Worm (Caenorhabditis elegans) whole organism, L1 larva: Measurements from ENCODE around the gene Y53F4B.43.

Source experiments
- alr-1 ChIP-seq: fragments of 200-800 bp; sonication (Bioruptor generic); optimal IDR thresholded peaks from 2 replicates; lab custom pipeline; 2018; ENCODE audit warnings: borderline replicate concordance, mild to moderate bottlenecking, missing genetic modification characterization, missing compliant biosample characterization
- aly-2 ChIP-seq: fragments of 150-350 bp; optimal IDR thresholded peaks from 2 replicates; lab custom pipeline; 2014; ENCODE audit warnings: missing biosample characterization, missing genetic modification characterization
- efl-1 ChIP-seq, 4 experiments: fragments of 150-350 bp; optimal IDR thresholded peaks in 3 of 4; peaks in 1 of 4; 1 replicate in 1 of 4; 2 replicates in 3 of 4; lab custom pipeline; 2014; ENCODE audit warnings: missing biosample characterization in 2 of 4, missing genetic modification characterization in 2 of 4, missing genetic modification reagents in 2 of 4
- egl-13 ChIP-seq: sonication (generic microtip); optimal IDR thresholded peaks from 2 replicates; lab custom pipeline; 2016; ENCODE audit warnings: missing genotype, missing genetic modification reagents, missing genetic modification characterization, missing compliant biosample characterization
- hpl-2 ChIP-seq: fragments of 150-350 bp; optimal IDR thresholded peaks from 2 replicates; lab custom pipeline; 2014; ENCODE audit warnings: missing biosample characterization, missing genetic modification reagents, missing genetic modification characterization
- isw-1 ChIP-seq: fragments of 200-800 bp; sonication (Bioruptor generic); IDR thresholded peaks from 2 replicates; pipeline ENCODE4 v1.3.6; 2022; ENCODE audit warnings: missing genetic modification characterization, missing compliant biosample characterization
- lin-35 ChIP-seq, 2 experiments: fragments of 150-350 bp; optimal IDR thresholded peaks; 2 replicates each; lab custom pipeline; 2014; ENCODE audit warnings: missing biosample characterization in 2 of 2, missing genetic modification characterization in 2 of 2, missing genetic modification reagents in 2 of 2
- lsy-2 ChIP-seq, 2 experiments: fragments of 150-350 bp; optimal IDR thresholded peaks; 2 replicates each; lab custom pipeline; 2014; ENCODE audit warnings: missing biosample characterization in 2 of 2, missing genetic modification characterization in 2 of 2
- mep-1 ChIP-seq: fragments of 150-350 bp; optimal IDR thresholded peaks from 2 replicates; lab custom pipeline; 2014; ENCODE audit warnings: missing biosample characterization, missing genetic modification characterization
- nhr-237 ChIP-seq: fragments of 150-350 bp; optimal IDR thresholded peaks from 2 replicates; lab custom pipeline; 2014; ENCODE audit warnings: missing biosample characterization, missing genetic modification characterization
- skn-1 ChIP-seq: fragments of 150-350 bp; optimal IDR thresholded peaks from 2 replicates; lab custom pipeline; 2014; ENCODE audit warnings: missing biosample characterization, missing genetic modification characterization
- unc-86 ChIP-seq: sonication (generic microtip); optimal IDR thresholded peaks from 2 replicates; lab custom pipeline; 2016; ENCODE audit warnings: missing genetic modification characterization, missing compliant biosample characterization
- zip-4 ChIP-seq: fragments of 200-800 bp; sonication (Bioruptor generic); optimal IDR thresholded peaks from 2 replicates; lab custom pipeline; 2018; ENCODE audit warnings: mild to moderate bottlenecking, missing genetic modification characterization, moderate library complexity, missing compliant biosample characterization

Gene Y53F4B.43

DNA sequence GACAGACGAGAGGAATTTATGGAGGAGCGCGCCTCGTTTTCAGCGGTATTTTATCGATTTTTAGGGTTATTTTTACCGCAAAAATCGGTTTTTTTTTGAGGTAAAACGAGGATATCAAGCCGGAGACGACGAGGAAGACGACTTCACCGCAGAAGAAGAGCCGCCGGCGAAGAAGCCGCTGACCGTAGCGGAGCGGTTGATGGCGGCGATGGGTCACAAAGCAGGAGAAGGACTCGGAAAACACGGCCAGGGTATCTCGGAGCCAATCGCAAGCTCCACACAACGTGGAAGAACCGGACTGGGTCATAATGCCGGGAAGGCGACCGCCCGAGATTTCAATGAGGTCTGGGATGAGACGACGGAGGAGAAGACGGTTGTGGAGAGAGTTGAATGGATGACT, 38.1 kb downstream of the Y53F4B.43 start:
- no peak for TF ChIP-seq egl-13
- TF ChIP-seq zip-4 (GFP tag; lab: Kevin White, UChicago) = no peak
- TF ChIP-seq hpl-2 (GFP tag; lab: Kevin White, UChicago) = no peak
- TF ChIP-seq lin-35 (GFP tag; optimal IDR thresholded peaks at IDR 0.05; lab: Kevin White, UChicago) = no peak
- no peak for TF ChIP-seq skn-1
- no peak for TF ChIP-seq nhr-237 (tag; lab: Kevin White, UChicago)

DNA sequence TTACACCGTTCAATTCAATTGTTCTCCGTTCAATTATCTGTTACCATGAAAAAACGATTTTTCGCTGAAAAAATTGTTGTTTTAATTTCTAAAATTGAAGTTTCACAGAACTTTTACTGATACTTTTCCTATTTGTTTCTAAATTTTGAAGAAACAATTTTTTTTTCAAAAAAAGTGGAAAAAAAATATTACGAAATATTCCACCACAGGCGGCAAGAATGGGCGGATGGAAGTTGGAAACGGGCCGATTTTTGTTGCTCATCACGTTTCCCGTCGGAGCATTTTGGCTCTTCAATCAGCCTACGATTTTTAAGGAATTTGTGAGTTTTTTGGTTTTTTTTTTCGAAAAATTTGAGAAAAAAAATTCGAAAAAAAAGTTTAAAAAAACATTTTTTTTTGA, 49.5 kb downstream of the Y53F4B.43 start, which contains the start of gene Y53F4B.14:
TSS of gene Y53F4B.14 (plus strand) at position 210 of the 400 bp plus-strand sequence.
- TF ChIP-seq isw-1 (GFP tag; lab: Robert Waterston, UW) (no peak), lsy-2 (tag; optimal IDR thresholded peaks at IDR 0.05; lab: Kevin White, UChicago) (peak in 1 of 2 experiments; percentile 7), unc-86 (no peak), skn-1 (peak; percentile 11), alr-1 (no peak), aly-2 (tag; lab: Kevin White, UChicago) (no peak)

DNA sequence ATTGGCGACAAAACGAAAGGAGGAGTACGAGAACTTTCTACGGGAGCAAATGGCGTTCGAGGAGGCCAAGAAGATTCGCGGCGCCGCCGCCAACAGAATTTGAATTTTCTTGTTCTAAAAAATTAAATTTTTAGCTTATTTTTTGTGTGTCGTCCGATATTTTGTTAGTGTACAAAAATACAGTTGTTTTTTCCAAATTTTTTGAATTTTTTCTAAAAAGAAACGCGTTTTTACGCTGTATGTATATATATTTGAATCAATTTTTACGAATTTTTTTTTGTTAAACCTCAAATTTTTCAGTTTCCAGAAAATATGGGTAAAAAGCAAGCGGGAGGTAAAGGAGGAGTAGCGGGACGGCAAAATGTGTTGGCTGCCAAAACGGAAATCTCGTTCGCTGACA, 50.8 kb downstream of the Y53F4B.43 start, which contains the start of gene trip-4:
TSS of gene trip-4 (plus strand) at position 301 of the 400 bp plus-strand sequence.
- TF ChIP-seq efl-1 (optimal IDR thresholded peaks at IDR 0.05; lab: Kevin White, UChicago) = no peak
- peak in 1 of 2 experiments; percentile 36 for TF ChIP-seq efl-1 (GFP tag; optimal IDR thresholded peaks at IDR 0.05 in 1 of 2; lab: Kevin White, UChicago)
- TF ChIP-seq mep-1 (tag; lab: Kevin White, UChicago) = no peak
